Fruit fly (Drosophila melanogaster) whole organism, embryonic: Measurements from ENCODE around the gene CG34049.

Experiments used
- Asciz ChIP-seq: fragments of 200-800 bp; sonication (Bioruptor generic); optimal IDR thresholded peaks from 2 replicates; lab custom pipeline; 2017; ENCODE audit warnings: missing biosample characterization, mild to moderate bottlenecking, missing genetic modification characterization, missing genetic modification reagents
- CG11247 ChIP-seq: fragments of 200-800 bp; sonication (Bioruptor generic); IDR thresholded peaks from 2 replicates; pipeline ENCODE4 v1.3.6; 2022; ENCODE audit warnings: missing biosample characterization, missing genetic modification characterization
- CG12299 ChIP-seq: fragments of 200-800 bp; sonication (Bioruptor generic); optimal IDR thresholded peaks from 2 replicates; lab custom pipeline; 2018; ENCODE audit warnings: missing biosample characterization, mild to moderate bottlenecking, missing genetic modification characterization
- CG12942 ChIP-seq: fragments of 200-800 bp; sonication (Bioruptor generic); optimal IDR thresholded peaks from 3 replicates; lab custom pipeline; 2016; ENCODE audit warnings: missing biosample characterization, missing genetic modification characterization
- CG13287 ChIP-seq: fragments of 200-800 bp; sonication (Bioruptor generic); IDR thresholded peaks from 2 replicates; pipeline ENCODE4 v1.3.6; 2022; ENCODE audit warnings: missing biosample characterization, missing genetic modification characterization; ENCODE audit not compliant: partially characterized antibody
- CG15011 ChIP-seq: fragments of 200-800 bp; sonication (Bioruptor generic); optimal IDR thresholded peaks from 3 replicates; lab custom pipeline; 2018; ENCODE audit warnings: missing biosample characterization, mild to moderate bottlenecking, missing genetic modification characterization
- CG15514 ChIP-seq: fragments of 200-800 bp; sonication (Bioruptor generic); optimal IDR thresholded peaks from 3 replicates; lab custom pipeline; 2017; ENCODE audit warnings: missing biosample characterization, missing genetic modification characterization, mild to moderate bottlenecking, moderate library complexity, missing genetic modification reagents
- CG15696 ChIP-seq: fragments of 200-800 bp; sonication (Bioruptor generic); optimal IDR thresholded peaks from 2 replicates; lab custom pipeline; 2019; ENCODE audit warnings: missing biosample characterization, mild to moderate bottlenecking, missing genetic modification characterization, moderate library complexity
- CG2202 ChIP-seq: fragments of 200-800 bp; sonication (Bioruptor generic); optimal IDR thresholded peaks from 2 replicates; lab custom pipeline; 2018; ENCODE audit warnings: missing biosample characterization, mild to moderate bottlenecking, missing genetic modification characterization
- CG31365 ChIP-seq: fragments of 200-800 bp; sonication (Bioruptor generic); optimal IDR thresholded peaks from 2 replicates; lab custom pipeline; 2018; ENCODE audit warnings: missing biosample characterization, mild to moderate bottlenecking, missing genetic modification characterization
- CG34224 ChIP-seq: fragments of 200-800 bp; sonication (Bioruptor generic); IDR thresholded peaks from 3 replicates; pipeline ENCODE4 v1.3.6; 2022; ENCODE audit warnings: missing biosample characterization, missing genetic modification characterization; ENCODE audit not compliant: partially characterized antibody
- CG6654 ChIP-seq: fragments of 200-800 bp; sonication (Bioruptor generic); optimal IDR thresholded peaks from 2 replicates; lab custom pipeline; 2017; ENCODE audit warnings: missing biosample characterization, mild to moderate bottlenecking, missing genetic modification characterization
- CG6683 ChIP-seq: fragments of 200-800 bp; sonication (Bioruptor generic); optimal IDR thresholded peaks from 2 replicates; lab custom pipeline; 2017; ENCODE audit warnings: missing biosample characterization, mild to moderate bottlenecking, missing genetic modification characterization, missing genetic modification reagents
- CG7745 ChIP-seq: fragments of 200-800 bp; sonication (Bioruptor generic); optimal IDR thresholded peaks from 2 replicates; lab custom pipeline; 2018; ENCODE audit warnings: missing biosample characterization, mild to moderate bottlenecking, missing genetic modification characterization, moderate library complexity
- CG7963 ChIP-seq: fragments of 200-800 bp; sonication (Bioruptor generic); IDR thresholded peaks from 3 replicates; pipeline ENCODE4 v1.3.6; 2022; ENCODE audit warnings: missing biosample characterization, missing genetic modification characterization; ENCODE audit not compliant: partially characterized antibody
- CG7987 ChIP-seq: fragments of 200-800 bp; sonication (Bioruptor generic); optimal IDR thresholded peaks from 2 replicates; lab custom pipeline; 2018; ENCODE audit warnings: missing biosample characterization, mild to moderate bottlenecking, missing genetic modification characterization, moderate library complexity
- CG9817 ChIP-seq: fragments of 200-800 bp; sonication (Bioruptor generic); optimal IDR thresholded peaks from 2 replicates; lab custom pipeline; 2018; ENCODE audit warnings: missing biosample characterization, mild to moderate bottlenecking, missing genetic modification characterization, moderate library complexity
- CG9876 ChIP-seq: fragments of 200-800 bp; sonication (Bioruptor generic); optimal IDR thresholded peaks from 2 replicates; lab custom pipeline; 2016; ENCODE audit warnings: missing biosample characterization, missing genetic modification characterization
- Dek ChIP-seq: fragments of 200-800 bp; sonication (Bioruptor generic); optimal IDR thresholded peaks from 3 replicates; lab custom pipeline; 2019; ENCODE audit warnings: missing biosample characterization, mild to moderate bottlenecking, missing genetic modification characterization, moderate library complexity
- E2f1 ChIP-seq: fragments of 200-800 bp; sonication (Bioruptor generic); IDR thresholded peaks from 2 replicates; pipeline ENCODE4 v1.3.6; 2022; ENCODE audit warnings: missing biosample characterization, missing genetic modification characterization
- ERR ChIP-seq: fragments of 200-800 bp; sonication (Bioruptor generic); optimal IDR thresholded peaks from 2 replicates; lab custom pipeline; 2016; ENCODE audit warnings: missing biosample characterization, missing genetic modification characterization
- Hr3 ChIP-seq: fragments of 200-800 bp; sonication (Bioruptor generic); optimal IDR thresholded peaks from 3 replicates; lab custom pipeline; 2016; ENCODE audit warnings: missing biosample characterization, missing genetic modification characterization
- Hsf ChIP-seq: fragments of 200-800 bp; sonication (Bioruptor generic); optimal IDR thresholded peaks from 3 replicates; lab custom pipeline; 2016; ENCODE audit warnings: missing biosample characterization, missing genetic modification characterization
- Lim3 ChIP-seq: fragments of 200-800 bp; sonication (Bioruptor generic); IDR thresholded peaks from 2 replicates; pipeline ENCODE4 v1.3.6; 2022; ENCODE audit warnings: missing biosample characterization, missing genetic modification characterization
- Nf-YC ChIP-seq: fragments of 200-800 bp; optimal IDR thresholded peaks from 3 replicates; lab custom pipeline; 2019; ENCODE audit warnings: missing biosample characterization, mild to moderate bottlenecking, missing genetic modification characterization, moderate library complexity
- Side ChIP-seq: fragments of 200-800 bp; sonication (Bioruptor generic); optimal IDR thresholded peaks from 2 replicates; lab custom pipeline; 2016; ENCODE audit warnings: missing biosample characterization, missing genetic modification characterization
- ara ChIP-seq: fragments of 200-800 bp; sonication (Bioruptor generic); IDR thresholded peaks from 2 replicates; pipeline ENCODE4 v1.3.6; 2022; ENCODE audit warnings: missing biosample characterization, missing genetic modification characterization
- cato ChIP-seq: fragments of 200-800 bp; sonication (Bioruptor generic); optimal IDR thresholded peaks from 2 replicates; lab custom pipeline; 2016; ENCODE audit warnings: missing biosample characterization, missing genetic modification characterization, borderline replicate concordance
- chm ChIP-seq: fragments of 200-800 bp; sonication (Bioruptor generic); IDR thresholded peaks from 2 replicates; pipeline ENCODE4 v1.3.6; 2022; ENCODE audit warnings: missing biosample characterization, missing genetic modification characterization
- da ChIP-seq: fragments of 200-800 bp; sonication (Bioruptor generic); optimal IDR thresholded peaks from 2 replicates; lab custom pipeline; 2016; ENCODE audit warnings: missing biosample characterization, missing genetic modification characterization
- dan ChIP-seq: fragments of 200-800 bp; sonication (Bioruptor generic); IDR thresholded peaks from 2 replicates; pipeline ENCODE4 v1.3.6; 2022; ENCODE audit warnings: missing biosample characterization, missing genetic modification characterization
- dmrt11E ChIP-seq: fragments of 200-800 bp; sonication (Bioruptor generic); optimal IDR thresholded peaks from 3 replicates; lab custom pipeline; 2018; ENCODE audit warnings: missing biosample characterization, mild to moderate bottlenecking, missing genetic modification characterization, moderate library complexity
- dmrt99B ChIP-seq: fragments of 200-800 bp; sonication (Bioruptor generic); optimal IDR thresholded peaks from 2 replicates; lab custom pipeline; 2018; ENCODE audit warnings: missing biosample characterization, mild to moderate bottlenecking, missing genetic modification characterization, moderate library complexity
- gcm2 ChIP-seq: fragments of 200-800 bp; sonication (Bioruptor generic); optimal IDR thresholded peaks from 2 replicates; lab custom pipeline; 2016; ENCODE audit warnings: missing biosample characterization, missing genetic modification characterization
- h ChIP-seq: fragments of >200 bp; optimal IDR thresholded peaks from 2 replicates; lab custom pipeline; 2017
- ken ChIP-seq: fragments of 200-800 bp; sonication (Bioruptor generic); IDR thresholded peaks from 3 replicates; pipeline ENCODE4 v1.3.6; 2022; ENCODE audit warnings: missing biosample characterization, missing genetic modification characterization
- pnt ChIP-seq: fragments of 200-800 bp; sonication (Bioruptor generic); optimal IDR thresholded peaks from 3 replicates; lab custom pipeline; 2016; ENCODE audit warnings: missing biosample characterization, missing genetic modification characterization
- pum ChIP-seq: fragments of 200-800 bp; sonication (Bioruptor generic); optimal IDR thresholded peaks from 2 replicates; lab custom pipeline; 2016; ENCODE audit warnings: missing biosample characterization, missing genetic modification characterization
- run ChIP-seq: fragments of 200-800 bp; sonication (Bioruptor generic); optimal IDR thresholded peaks from 3 replicates; lab custom pipeline; 2018; ENCODE audit warnings: missing biosample characterization, mild to moderate bottlenecking, missing genetic modification characterization
- so ChIP-seq: fragments of 200-800 bp; sonication (Bioruptor generic); IDR thresholded peaks from 3 replicates; pipeline ENCODE4 v1.3.6; 2022; ENCODE audit warnings: missing biosample characterization, missing genetic modification characterization
- sr ChIP-seq: fragments of 200-800 bp; sonication (Bioruptor generic); IDR thresholded peaks from 3 replicates; pipeline ENCODE4 v1.3.6; 2022; ENCODE audit warnings: missing biosample characterization, missing genetic modification characterization
- tgo ChIP-seq: fragments of 200-800 bp; sonication (Bioruptor generic); IDR thresholded peaks from 3 replicates; pipeline ENCODE4 v1.3.6; 2022; ENCODE audit warnings: missing biosample characterization, missing genetic modification characterization
- tna ChIP-seq: fragments of 200-800 bp; sonication (Bioruptor generic); IDR thresholded peaks from 2 replicates; pipeline ENCODE4 v1.3.6; 2022; ENCODE audit warnings: missing biosample characterization, missing genetic modification characterization; ENCODE audit not compliant: partially characterized antibody
- wdn ChIP-seq: fragments of 200-800 bp; sonication (Bioruptor generic); IDR thresholded peaks from 2 replicates; pipeline ENCODE4 v1.3.6; 2022; ENCODE audit warnings: missing biosample characterization, missing genetic modification characterization

CG34049 gene

dm6 chr2L:2287807-2288206, 22.7 kb upstream of the CG34049 start, which contains the start of gene CG42658:
TSS of gene CG42658 (minus strand) at chr2L:2287907.
- TF ChIP-seq dmrt99B (tag; lab: Kevin White, UChicago) (no peak), wdn (GFP tag; lab: Robert Waterston, UW) (no peak), CG15011 (GFP tag; lab: Kevin White, UChicago) (no peak), CG12942 (GFP tag; lab: Kevin White, UChicago) (no peak), Hr3 (GFP tag; lab: Kevin White, UChicago) (no peak), CG7745 (tag; lab: Kevin White, UChicago) (no peak), dan (GFP tag; lab: Robert Waterston, UW) (no peak), Lim3 (GFP tag; lab: Robert Waterston, UW) (no peak)

- no peak for TF ChIP-seq ken (GFP tag; lab: Robert Waterston, UW)
- TF ChIP-seq CG11247 (GFP tag; lab: Robert Waterston, UW): no peak
- TF ChIP-seq so (GFP tag; lab: Robert Waterston, UW): no peak
- TF ChIP-seq gcm2 (GFP tag; lab: Kevin White, UChicago): no peak
- no peak for TF ChIP-seq ERR (GFP tag; lab: Kevin White, UChicago)
- TF ChIP-seq ara (GFP tag; lab: Robert Waterston, UW): no peak
- no peak for TF ChIP-seq h (lab: Kevin White, UChicago)
- TF ChIP-seq Hsf (GFP tag; lab: Kevin White, UChicago): no peak
- TF ChIP-seq Asciz: no peak
- TF ChIP-seq da (GFP tag; lab: Kevin White, UChicago): no peak
Observed at dm6 chr2L:2286773-2287172, 21.7 kb upstream of the CG34049 start, which contains the start of gene CG31681. TSS of gene CG31681 (minus strand) at chr2L:2286873.

dm6 chr2L:2284863-2285262, 19.7 kb upstream of the CG34049 start, which contains the start of gene CG4271:
TSS of gene CG4271 (plus strand) at chr2L:2285163.
- TF ChIP-seq sr: no peak
- TF ChIP-seq CG13287 (GFP tag; lab: Robert Waterston, UW): no peak
- no peak for TF ChIP-seq pnt (GFP tag; lab: Kevin White, UChicago)
- no peak for TF ChIP-seq CG6654 (GFP tag; lab: Kevin White, UChicago)
- no peak for TF ChIP-seq CG7987 (GFP tag; lab: Kevin White, UChicago)
- no peak for TF ChIP-seq cato (GFP tag; lab: Kevin White, UChicago)
- no peak for TF ChIP-seq CG31365 (tag; lab: Kevin White, UChicago)
- no peak for TF ChIP-seq E2f1 (GFP tag; lab: Robert Waterston, UW)

dm6 chr2L:2269040-2269439, 3.9 kb upstream of the CG34049 start, which contains the start of gene CG17242:
TSS of gene CG17242 (minus strand) at chr2L:2269140.
- TF ChIP-seq CG6683 (no peak), Side (GFP tag; lab: Kevin White, UChicago) (no peak), pum (GFP tag; lab: Kevin White, UChicago) (no peak), CG12299 (tag; lab: Kevin White, UChicago) (no peak), CG2202 (tag; lab: Kevin White, UChicago) (no peak), tgo (no peak), Dek (no peak), tna (no peak), CG9876 (GFP tag; lab: Kevin White, UChicago) (no peak), CG34224 (no peak), CG11247 (GFP tag; lab: Robert Waterston, UW) (no peak), CG9817 (tag; lab: Kevin White, UChicago) (no peak), CG7963 (GFP tag; lab: Robert Waterston, UW) (no peak), Nf-YC (tag; lab: Kevin White, UChicago) (no peak), dmrt11E (tag; lab: Kevin White, UChicago) (no peak), run (tag; lab: Kevin White, UChicago) (no peak), chm (GFP tag; lab: Robert Waterston, UW) (no peak), CG15696 (tag; lab: Kevin White, UChicago) (no peak), CG15514 (GFP tag; lab: Kevin White, UChicago) (no peak)
